Fruit fly (Drosophila melanogaster): ENCODE data around the gene CG13312.

Gene CG13312

dm6 chr3L:8835441-8835840 lies 28.4 kb upstream of the CG13312 start:
- TF ChIP-seq Myc (optimal IDR thresholded peaks at IDR 0.05) (no peak), psq (optimal IDR thresholded peaks at IDR 0.05) (no peak)

- TF ChIP-seq h (optimal IDR thresholded peaks at IDR 0.05) (no peak), psq (optimal IDR thresholded peaks at IDR 0.05) (no peak), Myc (optimal IDR thresholded peaks at IDR 0.05) (no peak)
These were observed 27.9 kb upstream of the CG13312 start for dm6 chr3L:8834886-8835285.

dm6 chr3L:8834486-8834885 lies 27.5 kb upstream of the CG13312 start:
- TF ChIP-seq h (optimal IDR thresholded peaks at IDR 0.05), result no peak
- no peak for TF ChIP-seq ttk (optimal IDR thresholded peaks at IDR 0.05)
- no peak for TF ChIP-seq Myc (optimal IDR thresholded peaks at IDR 0.05)
- TF ChIP-seq psq (optimal IDR thresholded peaks at IDR 0.05), result no peak
- TF ChIP-seq Sin3A (optimal IDR thresholded peaks at IDR 0.05), result no peak
- no peak for TF ChIP-seq insv (optimal IDR thresholded peaks at IDR 0.05)

dm6 chr3L:8833467-8833802 lies 26.4 kb upstream of the CG13312 start:
- TF ChIP-seq ttk (optimal IDR thresholded peaks at IDR 0.05) (no peak), Sin3A (optimal IDR thresholded peaks at IDR 0.05) (no peak), insv (optimal IDR thresholded peaks at IDR 0.05) (no peak), Myc (optimal IDR thresholded peaks at IDR 0.05) (no peak), psq (optimal IDR thresholded peaks at IDR 0.05) (no peak), h (optimal IDR thresholded peaks at IDR 0.05) (no peak)

- no peak for TF ChIP-seq ttk (optimal IDR thresholded peaks at IDR 0.05)
- no peak for TF ChIP-seq insv (optimal IDR thresholded peaks at IDR 0.05)
- TF ChIP-seq Myc (optimal IDR thresholded peaks at IDR 0.05), result no peak
- no peak for TF ChIP-seq psq (optimal IDR thresholded peaks at IDR 0.05)
- TF ChIP-seq Sin3A (optimal IDR thresholded peaks at IDR 0.05), result no peak
- TF ChIP-seq h (optimal IDR thresholded peaks at IDR 0.05), result no peak
These were observed 25.9 kb upstream of the CG13312 start for dm6 chr3L:8832737-8833466.

dm6 chr3L:8830954-8831353 lies 23.9 kb upstream of the CG13312 start:
- TF ChIP-seq Myc (optimal IDR thresholded peaks at IDR 0.05), result no peak
- no peak for TF ChIP-seq ttk (optimal IDR thresholded peaks at IDR 0.05)
- no peak for TF ChIP-seq h (optimal IDR thresholded peaks at IDR 0.05)
- TF ChIP-seq Sin3A (optimal IDR thresholded peaks at IDR 0.05), result no peak
- TF ChIP-seq insv (optimal IDR thresholded peaks at IDR 0.05), result no peak
- TF ChIP-seq psq (optimal IDR thresholded peaks at IDR 0.05), result no peak

- TF ChIP-seq h (optimal IDR thresholded peaks at IDR 0.05), result no peak
- TF ChIP-seq Sin3A (optimal IDR thresholded peaks at IDR 0.05), result no peak
- no peak for TF ChIP-seq ttk (optimal IDR thresholded peaks at IDR 0.05)
These were observed 23.1 kb upstream of the CG13312 start for dm6 chr3L:8830017-8830702.

dm6 chr3L:8829572-8829971 lies 22.6 kb upstream of the CG13312 start:
- TF ChIP-seq psq (optimal IDR thresholded peaks at IDR 0.05), result no peak
- no peak for TF ChIP-seq ttk (optimal IDR thresholded peaks at IDR 0.05)
- TF ChIP-seq insv (optimal IDR thresholded peaks at IDR 0.05), result no peak
- TF ChIP-seq Myc (optimal IDR thresholded peaks at IDR 0.05), result no peak
- TF ChIP-seq h (optimal IDR thresholded peaks at IDR 0.05), result no peak
- TF ChIP-seq Sin3A (optimal IDR thresholded peaks at IDR 0.05), result no peak

dm6 chr3L:8827868-8828159 lies 20.8 kb upstream of the CG13312 start:
- TF ChIP-seq Myc (optimal IDR thresholded peaks at IDR 0.05) (no peak), psq (optimal IDR thresholded peaks at IDR 0.05) (no peak), Sin3A (optimal IDR thresholded peaks at IDR 0.05) (no peak), ttk (optimal IDR thresholded peaks at IDR 0.05) (no peak), insv (optimal IDR thresholded peaks at IDR 0.05) (no peak), h (optimal IDR thresholded peaks at IDR 0.05) (no peak)

- TF ChIP-seq Myc (optimal IDR thresholded peaks at IDR 0.05), result no peak
- TF ChIP-seq Sin3A (optimal IDR thresholded peaks at IDR 0.05), result no peak
- no peak for TF ChIP-seq h (optimal IDR thresholded peaks at IDR 0.05)
- no peak for TF ChIP-seq ttk (optimal IDR thresholded peaks at IDR 0.05)
- TF ChIP-seq psq (optimal IDR thresholded peaks at IDR 0.05), result no peak
- TF ChIP-seq insv (optimal IDR thresholded peaks at IDR 0.05), result no peak
These were observed 20.3 kb upstream of the CG13312 start, which contains the start of gene dally for dm6 chr3L:8827133-8827867. Gene dally, plus strand, starts transcription at chr3L:8827505.

- TF ChIP-seq h (optimal IDR thresholded peaks at IDR 0.05), result no peak
- TF ChIP-seq ttk (optimal IDR thresholded peaks at IDR 0.05), result no peak
- TF ChIP-seq Myc (optimal IDR thresholded peaks at IDR 0.05), result no peak
- TF ChIP-seq Sin3A (optimal IDR thresholded peaks at IDR 0.05), result no peak
- no peak for TF ChIP-seq insv (optimal IDR thresholded peaks at IDR 0.05)
- no peak for TF ChIP-seq psq (optimal IDR thresholded peaks at IDR 0.05)
These were observed 19.0 kb upstream of the CG13312 start for dm6 chr3L:8826038-8826437.

dm6 chr3L:8825560-8825959 lies 18.5 kb upstream of the CG13312 start:
- TF ChIP-seq ttk (optimal IDR thresholded peaks at IDR 0.05) (no peak), Sin3A (optimal IDR thresholded peaks at IDR 0.05) (no peak), h (optimal IDR thresholded peaks at IDR 0.05) (no peak), psq (optimal IDR thresholded peaks at IDR 0.05) (no peak), Myc (optimal IDR thresholded peaks at IDR 0.05) (no peak), insv (optimal IDR thresholded peaks at IDR 0.05) (no peak)

- TF ChIP-seq ttk (optimal IDR thresholded peaks at IDR 0.05) (no peak), h (optimal IDR thresholded peaks at IDR 0.05) (no peak), insv (optimal IDR thresholded peaks at IDR 0.05) (no peak), psq (optimal IDR thresholded peaks at IDR 0.05) (no peak), Sin3A (optimal IDR thresholded peaks at IDR 0.05) (no peak), Myc (optimal IDR thresholded peaks at IDR 0.05) (no peak)
These were observed 18.0 kb upstream of the CG13312 start for dm6 chr3L:8825030-8825407.
